Fruit fly (Drosophila melanogaster) whole organism, pupa: ENCODE results near the gene CG9259.

ENCODE experiments used
- CG4496 ChIP-seq: fragments of 200-800 bp; sonication (Bioruptor generic); IDR thresholded peaks from 3 replicates; pipeline ENCODE4 v1.3.6; 2022; ENCODE audit warnings: missing biosample characterization, missing genetic modification characterization
- CG8159 ChIP-seq: fragments of 200-800 bp; sonication (Bioruptor generic); optimal IDR thresholded peaks from 3 replicates; lab custom pipeline; 2018; ENCODE audit warnings: missing biosample characterization, mild to moderate bottlenecking, missing genetic modification characterization, moderate library complexity
- Pif1A ChIP-seq: fragments of 200-800 bp; sonication (Bioruptor generic); optimal IDR thresholded peaks from 3 replicates; lab custom pipeline; 2016; ENCODE audit warnings: missing biosample characterization, missing genetic modification characterization

DNA sequence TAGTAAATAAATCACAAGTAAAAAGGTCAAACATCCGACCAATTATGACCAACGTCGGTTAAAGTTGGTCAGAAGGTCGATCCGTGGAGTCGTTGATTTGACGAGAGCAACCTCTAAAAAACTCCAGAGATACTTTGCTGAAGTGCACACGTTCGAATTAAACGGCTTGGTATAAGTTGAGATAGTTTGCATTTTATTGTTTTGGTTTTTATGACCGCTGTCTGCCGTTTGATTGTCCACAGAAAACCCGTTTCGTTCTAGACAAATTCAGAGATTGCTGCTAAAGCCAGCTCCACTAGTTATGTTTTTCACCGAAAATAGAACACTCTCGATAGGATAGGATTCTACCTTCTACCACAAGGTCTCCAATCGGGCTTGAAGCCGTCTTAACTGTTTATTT is 15.4 kb upstream of the CG9259 start:
- TF ChIP-seq CG8159 (no peak), Pif1A (GFP tag; lab: Kevin White, UChicago) (no peak), CG4496 (GFP tag; lab: Robert Waterston, UW) (no peak)
